Fruit fly (Drosophila melanogaster): ENCODE data around the gene sloth2.

Gene sloth2

DNA sequence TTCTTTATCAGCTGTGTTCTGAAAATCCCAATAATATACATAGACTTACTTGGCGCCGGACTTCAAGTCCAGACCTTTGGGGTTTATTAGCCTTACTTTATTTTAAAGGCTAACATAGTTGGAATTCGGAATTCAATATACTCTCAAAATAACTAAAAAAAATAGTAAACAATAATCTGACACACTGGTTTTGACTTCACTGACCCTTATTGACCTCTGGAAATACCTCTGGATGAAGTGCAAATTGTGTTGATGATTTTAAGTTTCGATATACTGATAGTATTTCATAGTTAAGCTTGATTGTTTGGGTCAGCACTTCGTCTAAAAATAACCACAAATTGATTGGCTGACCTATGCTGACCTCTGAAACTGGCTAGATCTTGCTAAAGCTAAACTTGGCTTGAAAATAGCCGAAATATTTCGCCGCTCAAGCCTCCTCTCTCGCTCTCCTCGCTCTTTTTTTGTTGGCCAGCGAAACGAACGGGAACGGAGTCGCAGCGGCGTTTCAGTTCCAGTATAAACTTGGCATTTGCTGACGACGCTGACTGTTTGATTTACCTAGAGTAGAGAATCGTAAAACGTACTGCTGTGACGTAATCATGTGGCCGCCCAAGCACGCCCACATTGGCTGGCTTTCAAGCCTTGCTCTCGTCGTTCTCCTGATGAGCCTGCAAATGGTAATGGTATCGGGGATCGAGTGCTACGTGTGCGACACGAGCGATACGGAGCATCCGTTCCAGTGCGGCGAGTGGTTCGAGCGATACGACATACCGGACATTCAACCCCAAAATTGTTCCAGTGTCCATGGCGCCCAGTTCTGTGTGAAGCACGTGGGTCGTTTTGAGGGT lies 25.0 kb upstream of the sloth2 start, which contains the start of gene bou:
bou (plus strand) TSS at position 507 of the 848 bp plus-strand sequence.
- TF ChIP-seq CG7101 (tag; optimal IDR thresholded peaks at IDR 0.05) = no peak
- no peak for TF ChIP-seq CG11617 (GFP tag; optimal IDR thresholded peaks at IDR 0.05)
- peak; percentile 77 for TF ChIP-seq tj (GFP tag; optimal IDR thresholded peaks at IDR 0.05)
- TF ChIP-seq kay (GFP tag; ENCODE audit: borderline replicate concordance) = no peak
- peak; percentile 52 for TF ChIP-seq ovo (GFP tag; optimal IDR thresholded peaks at IDR 0.05)
- no peak for TF ChIP-seq Hr96 (GFP tag; optimal IDR thresholded peaks at IDR 0.05)

- TF ChIP-seq bab1 (GFP tag; optimal IDR thresholded peaks at IDR 0.05) (no peak), CG7101 (tag; optimal IDR thresholded peaks at IDR 0.05) (no peak), ovo (GFP tag; optimal IDR thresholded peaks at IDR 0.05) (no peak), CG5204 (GFP tag; optimal IDR thresholded peaks at IDR 0.05) (no peak), Hr96 (GFP tag; optimal IDR thresholded peaks at IDR 0.05) (no peak), kay (GFP tag; ENCODE audit: borderline replicate concordance) (no peak), Clk (GFP tag; optimal IDR thresholded peaks at IDR 0.05) (no peak), cnc (optimal IDR thresholded peaks at IDR 0.05) (no peak), pad (GFP tag; optimal IDR thresholded peaks at IDR 0.05) (no peak), CG7045 (GFP tag; optimal IDR thresholded peaks at IDR 0.05) (no peak), tj (GFP tag; optimal IDR thresholded peaks at IDR 0.05) (no peak), Crg-1 (GFP tag; optimal IDR thresholded peaks at IDR 0.05) (no peak), Mnt (GFP tag; optimal IDR thresholded peaks at IDR 0.05) (no peak), CG11617 (GFP tag; optimal IDR thresholded peaks at IDR 0.05) (no peak), CG14711 (tag; optimal IDR thresholded peaks at IDR 0.05) (no peak), CG33017 (tag; optimal IDR thresholded peaks at IDR 0.05) (no peak), cic (GFP tag; optimal IDR thresholded peaks at IDR 0.05) (no peak), toe (GFP tag; optimal IDR thresholded peaks at IDR 0.05) (no peak)
Observed at dm6 chrX:6987091-6987490, 24.1 kb upstream of the sloth2 start.

- TF ChIP-seq ovo (GFP tag; optimal IDR thresholded peaks at IDR 0.05) (no peak), CG12768 (GFP tag; optimal IDR thresholded peaks at IDR 0.05) (no peak), Clk (GFP tag; optimal IDR thresholded peaks at IDR 0.05) (no peak), Crg-1 (GFP tag; optimal IDR thresholded peaks at IDR 0.05) (no peak), CG7101 (tag; optimal IDR thresholded peaks at IDR 0.05) (no peak), pad (GFP tag; optimal IDR thresholded peaks at IDR 0.05) (no peak), kay (GFP tag; ENCODE audit: borderline replicate concordance) (no peak), cic (GFP tag; optimal IDR thresholded peaks at IDR 0.05) (no peak), CG5204 (GFP tag; optimal IDR thresholded peaks at IDR 0.05) (no peak), tj (GFP tag; optimal IDR thresholded peaks at IDR 0.05) (no peak)
Observed at dm6 chrX:6988082-6988481, 23.1 kb upstream of the sloth2 start.

DNA sequence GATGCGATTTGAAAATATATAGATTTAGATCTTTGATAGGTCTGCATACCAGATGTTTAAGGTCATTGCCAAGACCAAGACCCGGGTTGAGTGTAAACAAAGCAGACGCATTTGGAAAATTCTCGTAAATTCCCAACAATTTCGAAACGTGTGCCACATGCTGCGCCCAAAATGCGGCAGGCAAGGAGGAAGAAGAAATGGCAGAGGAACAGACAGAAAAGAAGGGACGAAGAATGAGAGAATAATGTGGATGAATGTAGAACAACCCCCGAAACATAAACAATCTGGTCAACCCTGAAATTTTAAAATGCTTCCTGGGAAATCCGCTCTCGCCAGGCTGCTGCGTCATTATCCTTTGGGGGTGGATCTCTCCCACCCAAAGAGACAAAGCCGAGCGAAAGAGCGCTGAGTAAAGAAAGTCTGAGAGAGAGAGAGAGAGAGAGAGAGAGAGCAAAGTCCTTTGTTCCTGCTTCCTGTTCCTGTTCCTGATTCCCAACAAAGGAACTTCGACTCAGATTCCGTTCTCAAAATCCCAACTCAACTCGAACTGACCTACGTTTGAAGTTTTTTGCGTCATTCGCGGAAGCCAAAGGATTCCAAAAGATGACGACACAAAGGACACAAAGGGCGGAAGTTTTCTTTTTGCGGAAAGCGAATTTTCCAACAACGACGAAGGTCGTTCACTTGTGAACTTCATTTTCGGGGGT lies 22.4 kb upstream of the sloth2 start:
- no peak for TF ChIP-seq toe (GFP tag; optimal IDR thresholded peaks at IDR 0.05)
- TF ChIP-seq tj (GFP tag; optimal IDR thresholded peaks at IDR 0.05) = no peak
- TF ChIP-seq CG7101 (tag; optimal IDR thresholded peaks at IDR 0.05) = no peak
- no peak for TF ChIP-seq CG5204 (GFP tag; optimal IDR thresholded peaks at IDR 0.05)
- no peak for TF ChIP-seq CG14711 (tag; optimal IDR thresholded peaks at IDR 0.05)
- TF ChIP-seq Crg-1 (GFP tag; optimal IDR thresholded peaks at IDR 0.05) = no peak
- TF ChIP-seq CG7045 (GFP tag; optimal IDR thresholded peaks at IDR 0.05) = no peak
- no peak for TF ChIP-seq Hr96 (GFP tag; optimal IDR thresholded peaks at IDR 0.05)
- TF ChIP-seq Mnt (GFP tag; optimal IDR thresholded peaks at IDR 0.05) = no peak
- no peak for TF ChIP-seq kay (GFP tag; ENCODE audit: borderline replicate concordance)
- TF ChIP-seq pad (GFP tag; optimal IDR thresholded peaks at IDR 0.05) = no peak
- TF ChIP-seq CG12768 (GFP tag; optimal IDR thresholded peaks at IDR 0.05) = no peak
- TF ChIP-seq cic (GFP tag; optimal IDR thresholded peaks at IDR 0.05) = no peak
- no peak for TF ChIP-seq CG11617 (GFP tag; optimal IDR thresholded peaks at IDR 0.05)
- no peak for TF ChIP-seq CG33017 (tag; optimal IDR thresholded peaks at IDR 0.05)
- TF ChIP-seq bab1 (GFP tag; optimal IDR thresholded peaks at IDR 0.05) = no peak
- no peak for TF ChIP-seq CG1620 (GFP tag; optimal IDR thresholded peaks at IDR 0.05)
- TF ChIP-seq ovo (GFP tag; optimal IDR thresholded peaks at IDR 0.05) = no peak
- TF ChIP-seq Clk (GFP tag; optimal IDR thresholded peaks at IDR 0.05) = no peak
- no peak for TF ChIP-seq cnc (optimal IDR thresholded peaks at IDR 0.05)

DNA sequence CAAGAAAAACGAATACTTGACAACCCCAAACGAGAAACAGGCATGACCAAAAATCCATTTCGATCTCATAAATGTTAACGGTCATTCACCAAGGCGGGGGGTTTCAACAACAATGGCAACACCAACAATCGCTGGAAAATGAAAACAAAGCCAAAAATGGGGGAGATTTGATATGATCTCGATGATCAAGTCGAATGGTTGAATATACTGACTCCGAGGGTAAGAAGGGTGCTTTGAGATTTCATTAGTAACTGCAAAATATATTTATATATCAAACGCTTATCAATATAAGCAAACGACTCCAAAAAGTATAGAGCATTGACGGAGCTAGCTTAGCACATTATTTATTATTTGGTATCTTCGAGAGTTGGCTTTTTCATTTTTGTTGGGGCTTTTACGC lies 21.1 kb upstream of the sloth2 start:
- no peak for TF ChIP-seq cnc (optimal IDR thresholded peaks at IDR 0.05)
- TF ChIP-seq CG7101 (tag; optimal IDR thresholded peaks at IDR 0.05) = no peak
- TF ChIP-seq CG7045 (GFP tag; optimal IDR thresholded peaks at IDR 0.05) = no peak
- no peak for TF ChIP-seq CG14711 (tag; optimal IDR thresholded peaks at IDR 0.05)
- TF ChIP-seq toe (GFP tag; optimal IDR thresholded peaks at IDR 0.05) = no peak
- TF ChIP-seq CG33017 (tag; optimal IDR thresholded peaks at IDR 0.05) = no peak
- TF ChIP-seq pad (GFP tag; optimal IDR thresholded peaks at IDR 0.05) = no peak
- no peak for TF ChIP-seq bab1 (GFP tag; optimal IDR thresholded peaks at IDR 0.05)
- TF ChIP-seq ovo (GFP tag; optimal IDR thresholded peaks at IDR 0.05) = no peak
- TF ChIP-seq CG12768 (GFP tag; optimal IDR thresholded peaks at IDR 0.05) = no peak
- no peak for TF ChIP-seq tj (GFP tag; optimal IDR thresholded peaks at IDR 0.05)
- no peak for TF ChIP-seq Crg-1 (GFP tag; optimal IDR thresholded peaks at IDR 0.05)
- no peak for TF ChIP-seq kay (GFP tag; ENCODE audit: borderline replicate concordance)
- no peak for TF ChIP-seq Clk (GFP tag; optimal IDR thresholded peaks at IDR 0.05)
- no peak for TF ChIP-seq CG5204 (GFP tag; optimal IDR thresholded peaks at IDR 0.05)
- no peak for TF ChIP-seq Hr96 (GFP tag; optimal IDR thresholded peaks at IDR 0.05)
- TF ChIP-seq Mnt (GFP tag; optimal IDR thresholded peaks at IDR 0.05) = no peak
- TF ChIP-seq CG1620 (GFP tag; optimal IDR thresholded peaks at IDR 0.05) = no peak
- TF ChIP-seq cic (GFP tag; optimal IDR thresholded peaks at IDR 0.05) = no peak
